Worm (Caenorhabditis elegans): ENCODE data around the gene C18D1.2.
A peak's percentile ranks its signal among the peaks of the same experiment; 100 is the strongest.

Gene C18D1.2

ce11 chrII:10099804-10100360, 43.1 kb downstream of the C18D1.2 start, which contains the start of the genes pas-7 and puf-12 (continued):
- no peak for TF ChIP-seq nhr-90 (tag; optimal IDR thresholded peaks at IDR 0.05; ENCODE audit: poor library complexity)
- TF ChIP-seq lin-14 (GFP tag; optimal IDR thresholded peaks at IDR 0.05) = peak; percentile 37
- no peak for TF ChIP-seq pqm-1 (tag; optimal IDR thresholded peaks at IDR 0.05)
- peak; percentile 22 for TF ChIP-seq isw-1 (GFP tag; IDR thresholded peaks at IDR 0.05)
- no peak for TF ChIP-seq zag-1 (tag; optimal IDR thresholded peaks at IDR 0.05)
- no peak for TF ChIP-seq elt-3 (tag; optimal IDR thresholded peaks at IDR 0.05)
- TF ChIP-seq nhr-19 (GFP tag; conservative IDR thresholded peaks at IDR 0.05) = no peak
- no peak for TF ChIP-seq dsc-1 (tag; optimal IDR thresholded peaks at IDR 0.05)
- peak; percentile 15 for TF ChIP-seq snpc-4 (tag; optimal IDR thresholded peaks at IDR 0.05)
- peak; percentile 55 to 74 for TF ChIP-seq lin-35 (GFP tag; optimal IDR thresholded peaks at IDR 0.05)
- no peak for TF ChIP-seq C34B4.2 (tag; optimal IDR thresholded peaks at IDR 0.05)
- no peak for TF ChIP-seq egl-13 (tag; optimal IDR thresholded peaks at IDR 0.05)
- peak in 1 of 3 experiments; percentile 20 for TF ChIP-seq ceh-82 (tag; optimal IDR thresholded peaks at IDR 0.05)
- peak in 1 of 2 experiments; percentile 80 for TF ChIP-seq lsy-2 (tag; optimal IDR thresholded peaks at IDR 0.05)
- peak; percentile 17 for TF ChIP-seq lin-15B (tag; optimal IDR thresholded peaks at IDR 0.05)
- no peak for TF ChIP-seq sup-37 (GFP tag; optimal IDR thresholded peaks at IDR 0.05)
- no peak for TF ChIP-seq Y116A8C.19 (tag; optimal IDR thresholded peaks at IDR 0.05; ENCODE audit: borderline replicate concordance)
- no peak for TF ChIP-seq hlh-4 (tag; optimal IDR thresholded peaks at IDR 0.05)
- no peak for TF ChIP-seq nhr-76 (tag; optimal IDR thresholded peaks at IDR 0.05)
- TF ChIP-seq efl-1 (optimal IDR thresholded peaks at IDR 0.05) = peak; percentile 60 to 69
- TF ChIP-seq efl-1 (GFP tag; optimal IDR thresholded peaks at IDR 0.05 in 1 of 2) = peak; percentile 62 to 89
- no peak for TF ChIP-seq nhr-85 (tag)
- no peak for TF ChIP-seq lin-13 (GFP tag; optimal IDR thresholded peaks at IDR 0.05)
- no peak for TF ChIP-seq ama-1 (optimal IDR thresholded peaks at IDR 0.05)
- TF ChIP-seq rnt-1 (tag; optimal IDR thresholded peaks at IDR 0.05) = no peak
- no peak for TF ChIP-seq F16B12.6 (tag; optimal IDR thresholded peaks at IDR 0.05)
- TF ChIP-seq lin-39 (tag; optimal IDR thresholded peaks at IDR 0.05) = no peak
- no peak for TF ChIP-seq fkh-8 (tag; optimal IDR thresholded peaks at IDR 0.05)
- TF ChIP-seq dpl-1 (GFP tag; optimal IDR thresholded peaks at IDR 0.05) = peak; percentile 24 to 67 (median 41)
- no peak for TF ChIP-seq lir-3 (tag; optimal IDR thresholded peaks at IDR 0.05; ENCODE audit: poor library complexity)
- TF ChIP-seq unc-86 (tag; optimal IDR thresholded peaks at IDR 0.05) = no peak
- TF ChIP-seq irx-1 (tag; optimal IDR thresholded peaks at IDR 0.05) = no peak
- no peak for TF ChIP-seq nhr-20 (tag; optimal IDR thresholded peaks at IDR 0.05)
- peak; percentile 99 for TF ChIP-seq skn-1 (tag; optimal IDR thresholded peaks at IDR 0.05)
- no peak for TF ChIP-seq unc-98 (GFP tag; IDR thresholded peaks at IDR 0.05)

ce11 chrII:10103212-10103611, 46.4 kb downstream of the C18D1.2 start:
- no peak for TF ChIP-seq C04F5.9 (tag; optimal IDR thresholded peaks at IDR 0.05)
- no peak for TF ChIP-seq tlp-1 (tag; optimal IDR thresholded peaks at IDR 0.05)
- TF ChIP-seq Y116A8C.19 (tag; optimal IDR thresholded peaks at IDR 0.05; ENCODE audit: borderline replicate concordance) = no peak
- TF ChIP-seq ceh-88 (GFP tag; IDR thresholded peaks at IDR 0.05) = no peak

DNA sequence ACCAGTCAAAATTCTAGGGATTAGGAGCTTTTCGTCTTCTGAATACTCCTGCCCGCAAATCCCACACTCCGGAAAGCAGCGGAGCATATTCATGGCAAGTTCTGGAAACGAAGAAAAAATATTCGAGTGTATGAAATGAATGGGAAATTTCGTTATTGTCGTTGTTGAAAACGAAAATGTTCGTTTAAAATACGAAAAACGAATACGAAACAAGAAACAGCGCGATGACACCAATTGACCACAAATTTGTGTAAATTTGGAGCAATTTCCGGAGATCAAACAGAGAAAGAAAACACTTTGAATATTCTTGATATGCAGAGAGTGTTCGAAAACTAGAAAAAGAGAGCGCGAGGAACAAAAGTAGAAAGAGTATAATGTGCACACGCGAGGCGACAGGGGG, 48.8 kb downstream of the C18D1.2 start, which contains the start of gene ZK945.4:
TSS of gene ZK945.4 (minus strand) at position 101 of the 400 bp plus-strand sequence.
- TF ChIP-seq lin-15B (tag; optimal IDR thresholded peaks at IDR 0.05) (no peak), grh-1 (GFP tag; IDR thresholded peaks at IDR 0.05) (no peak), lin-13 (GFP tag; optimal IDR thresholded peaks at IDR 0.05) (no peak), ceh-90 (tag; optimal IDR thresholded peaks at IDR 0.05) (no peak), unc-130 (tag; optimal IDR thresholded peaks at IDR 0.05) (no peak), nhr-20 (tag; optimal IDR thresholded peaks at IDR 0.05) (no peak)
